Worm (Caenorhabditis elegans) whole organism, early embryonic: ENCODE measurements around the gene acs-22.

Experiments
- ama-1 ChIP-seq: fragments of 150-350 bp; optimal IDR thresholded peaks from 2 replicates; lab custom pipeline; 2014
- ets-7 ChIP-seq: sonication (generic microtip); optimal IDR thresholded peaks from 2 replicates; lab custom pipeline; 2016; ENCODE audit warnings: missing genotype, missing genetic modification characterization, missing compliant biosample characterization
- flt-1 ChIP-seq: fragments of 200-800 bp; sonication (Bioruptor generic); IDR thresholded peaks from 2 replicates; pipeline ENCODE4 v1.3.6; 2022; ENCODE audit warnings: missing genetic modification characterization, missing compliant biosample characterization
- hmg-4 ChIP-seq: fragments of 200-800 bp; sonication (Bioruptor generic); optimal IDR thresholded peaks from 2 replicates; lab custom pipeline; 2018; ENCODE audit warnings: mild to moderate bottlenecking, missing genetic modification characterization, missing compliant biosample characterization
- hnd-1 ChIP-seq: sonication (generic microtip); optimal IDR thresholded peaks from 2 replicates; lab custom pipeline; 2016; ENCODE audit warnings: missing genetic modification characterization, missing compliant biosample characterization
- scrt-1 ChIP-seq: fragments of 200-800 bp; sonication (Bioruptor generic); IDR thresholded peaks from 2 replicates; pipeline ENCODE4 v1.3.6; 2022; ENCODE audit warnings: missing genetic modification characterization, missing compliant biosample characterization
- sea-1 ChIP-seq: fragments of 200-800 bp; sonication (Bioruptor generic); conservative IDR thresholded peaks from 2 replicates; pipeline ENCODE4 v1.3.6; 2022; ENCODE audit warnings: missing genetic modification characterization, missing compliant biosample characterization
- tbx-37 ChIP-seq: fragments of 200-800 bp; sonication (Bioruptor generic); conservative IDR thresholded peaks from 2 replicates; pipeline ENCODE4 v1.3.6; 2022; ENCODE audit warnings: missing genetic modification reagents, missing genetic modification characterization, missing compliant biosample characterization

- no peak for TF ChIP-seq flt-1 (GFP tag; lab: Robert Waterston, UW)
- no peak for TF ChIP-seq tbx-37 (GFP tag; lab: Robert Waterston, UW)
- TF ChIP-seq ama-1 (lab: Kevin White, UChicago), result no peak
- no peak for TF ChIP-seq hmg-4 (GFP tag; lab: Kevin White, UChicago)
- TF ChIP-seq hnd-1 (tag; lab: Kevin White, UChicago), result no peak
- TF ChIP-seq ets-7 (tag; lab: Kevin White, UChicago), result no peak
- TF ChIP-seq sea-1 (GFP tag; lab: Robert Waterston, UW), result no peak
- TF ChIP-seq scrt-1 (GFP tag; lab: Robert Waterston, UW), result no peak
Observed at ce11 chrX:8980676-8981075, 49.7 kb downstream of the acs-22 start, which contains the start of gene nmur-1.
